Fruit fly (Drosophila melanogaster) whole organism, larva: ENCODE measurements around the gene EMC5.

ENCODE experiments used
- noc ChIP-seq: fragments of 200-800 bp; sonication (Bioruptor generic); optimal IDR thresholded peaks from 3 replicates; lab custom pipeline; 2019; ENCODE audit warnings: missing biosample characterization, mild to moderate bottlenecking, missing genetic modification characterization, moderate library complexity

EMC5 gene

DNA sequence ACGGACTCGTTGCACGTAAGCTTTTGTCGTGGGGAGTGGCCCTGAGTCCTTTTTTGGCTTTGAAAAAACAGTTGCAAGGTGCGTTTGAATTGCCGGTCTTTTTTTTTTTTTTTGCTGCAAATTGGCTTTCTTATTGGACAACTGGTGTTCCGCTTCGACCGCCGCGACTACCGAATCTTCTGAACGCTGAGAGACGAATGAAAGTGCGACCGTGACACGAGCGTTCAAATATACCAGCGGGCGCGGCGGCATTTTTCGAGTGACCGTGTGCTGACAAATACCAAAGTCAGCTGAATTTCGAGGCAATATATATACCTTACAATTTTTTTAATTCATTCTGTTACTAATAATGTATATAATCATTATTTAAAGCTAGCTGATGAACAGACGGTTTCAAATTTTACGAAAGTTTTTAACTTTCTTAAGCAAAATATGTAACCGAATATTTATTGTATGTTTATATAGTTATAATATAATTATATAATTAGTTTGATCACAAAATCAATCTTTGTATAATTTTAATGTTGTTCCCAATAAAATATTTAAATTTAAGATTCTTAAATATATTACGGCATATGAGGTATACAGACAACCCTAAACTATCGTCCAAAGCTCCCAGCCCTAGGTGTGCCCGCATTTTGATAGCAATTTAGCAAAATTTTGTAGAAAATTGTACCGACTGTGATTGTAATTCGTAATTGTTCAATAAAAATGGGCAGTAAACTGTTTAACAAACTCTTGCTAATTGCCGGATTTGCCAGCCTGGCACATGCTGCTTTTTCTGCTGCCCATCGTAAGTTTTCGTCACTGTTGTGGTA is at the start of gene EMC5, which contains the start of gene Swip-1:
TSS of gene EMC5 (plus strand) at position 630 of the 818 bp plus-strand sequence.
TSS of gene Swip-1 (minus strand) at position 203 of the 818 bp plus-strand sequence.
- TF ChIP-seq noc (tag; lab: Kevin White, UChicago) = peak; percentile 60

DNA sequence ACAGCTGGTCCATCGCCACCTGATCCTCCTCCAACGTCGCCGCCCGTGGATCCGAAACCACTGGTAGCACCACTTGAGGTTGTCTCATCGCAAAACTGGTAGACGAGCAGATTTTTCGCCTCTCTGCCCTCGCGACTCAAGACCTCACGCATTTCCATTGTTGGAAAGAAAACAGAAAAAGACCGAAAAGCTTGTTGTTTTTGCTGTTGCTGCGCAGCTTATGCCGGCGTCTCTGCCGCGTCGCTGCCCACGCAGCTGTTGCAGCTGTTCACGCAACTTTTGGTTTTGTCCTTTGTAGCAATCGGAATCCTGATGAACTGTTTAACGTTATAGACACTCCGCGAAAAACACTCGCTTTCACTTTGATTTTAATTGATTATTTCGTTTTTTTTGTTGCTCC is 44.2 kb upstream of the EMC5 start:
- no peak for TF ChIP-seq noc (tag; lab: Kevin White, UChicago)

- TF ChIP-seq noc (tag; lab: Kevin White, UChicago) = no peak
Measured at dm6 chr2L:18943797-18944174, 43.7 kb upstream of the EMC5 start, which contains the start of gene ssp3. Gene ssp3, minus strand, starts transcription at chr2L:18943960.

- TF ChIP-seq noc (tag; lab: Kevin White, UChicago) = no peak
Measured at dm6 chr2L:18944175-18945012, 43.1 kb upstream of the EMC5 start.

dm6 chr2L:18945765-18946552 is 41.5 kb upstream of the EMC5 start, which contains the start of gene CG46304:
Gene CG46304, plus strand, starts transcription at chr2L:18946305.
- no peak for TF ChIP-seq noc (tag; lab: Kevin White, UChicago)

dm6 chr2L:18946636-18947514 is 40.6 kb upstream of the EMC5 start:
- TF ChIP-seq noc (tag; lab: Kevin White, UChicago) = no peak

DNA sequence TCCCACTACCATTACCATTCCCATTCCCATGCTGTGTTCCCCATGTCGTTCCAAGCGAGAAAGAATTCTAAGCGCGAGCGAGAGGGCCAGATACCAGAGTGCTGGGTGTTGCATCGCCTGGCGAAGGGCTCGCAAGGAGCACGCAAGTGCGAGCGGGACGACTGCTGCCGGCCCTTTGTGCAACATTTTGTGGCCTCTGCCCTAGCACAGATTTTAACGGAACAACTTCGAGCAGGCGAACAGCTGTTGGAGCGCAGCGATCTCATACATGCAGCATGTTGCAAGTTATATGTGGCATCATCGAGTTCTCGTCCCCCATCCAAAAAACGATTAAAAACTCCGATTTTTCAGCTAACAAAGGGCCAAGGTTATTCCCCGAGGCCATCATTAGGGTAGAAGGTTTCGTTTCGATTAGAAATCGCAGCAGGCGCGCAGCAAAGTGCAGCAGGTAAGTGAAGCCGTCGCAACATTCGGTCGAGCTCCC is 40.0 kb upstream of the EMC5 start:
- TF ChIP-seq noc (tag; lab: Kevin White, UChicago) = no peak

DNA sequence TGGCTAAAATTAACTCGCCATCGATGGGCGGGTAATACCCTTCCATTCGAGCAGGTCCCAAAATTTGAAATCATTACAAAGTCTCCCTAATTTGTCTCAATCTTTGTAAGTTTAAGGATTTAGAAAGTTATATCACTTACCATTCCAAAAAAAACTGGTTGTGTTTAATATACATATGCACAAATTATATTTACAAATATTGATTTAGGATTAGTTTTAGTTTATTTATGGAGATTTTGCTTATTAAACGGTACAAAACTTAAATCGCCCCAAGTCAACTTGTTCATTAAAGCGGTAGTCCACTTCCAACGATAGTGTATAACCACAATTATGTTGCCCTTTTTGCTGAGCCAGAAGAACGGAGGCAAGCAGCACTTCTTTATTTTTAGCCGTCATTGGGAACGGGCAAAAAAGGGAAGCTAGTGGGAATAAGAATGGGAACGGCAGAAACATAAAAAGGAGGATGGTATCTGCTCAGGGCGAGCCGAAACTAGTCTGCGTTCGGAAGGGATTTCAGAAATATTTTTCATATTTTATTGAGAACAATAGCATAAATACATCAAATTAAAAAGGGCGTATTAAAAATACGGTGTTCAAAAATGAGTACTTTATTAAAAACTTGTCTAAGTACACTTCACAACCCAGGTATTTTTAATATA is 39.3 kb upstream of the EMC5 start:
- TF ChIP-seq noc (tag; lab: Kevin White, UChicago) = peak; percentile 8

- no peak for TF ChIP-seq noc (tag; lab: Kevin White, UChicago)
Measured at dm6 chr2L:18948724-18949108, 38.8 kb upstream of the EMC5 start, which contains the start of gene CG10428. Gene CG10428, plus strand, starts transcription at chr2L:18948884.

- TF ChIP-seq noc (tag; lab: Kevin White, UChicago) = no peak
Measured at dm6 chr2L:18951674-18952073, 35.8 kb upstream of the EMC5 start, which contains the start of gene Nedd8. Gene Nedd8, minus strand, starts transcription at chr2L:18951837.

DNA sequence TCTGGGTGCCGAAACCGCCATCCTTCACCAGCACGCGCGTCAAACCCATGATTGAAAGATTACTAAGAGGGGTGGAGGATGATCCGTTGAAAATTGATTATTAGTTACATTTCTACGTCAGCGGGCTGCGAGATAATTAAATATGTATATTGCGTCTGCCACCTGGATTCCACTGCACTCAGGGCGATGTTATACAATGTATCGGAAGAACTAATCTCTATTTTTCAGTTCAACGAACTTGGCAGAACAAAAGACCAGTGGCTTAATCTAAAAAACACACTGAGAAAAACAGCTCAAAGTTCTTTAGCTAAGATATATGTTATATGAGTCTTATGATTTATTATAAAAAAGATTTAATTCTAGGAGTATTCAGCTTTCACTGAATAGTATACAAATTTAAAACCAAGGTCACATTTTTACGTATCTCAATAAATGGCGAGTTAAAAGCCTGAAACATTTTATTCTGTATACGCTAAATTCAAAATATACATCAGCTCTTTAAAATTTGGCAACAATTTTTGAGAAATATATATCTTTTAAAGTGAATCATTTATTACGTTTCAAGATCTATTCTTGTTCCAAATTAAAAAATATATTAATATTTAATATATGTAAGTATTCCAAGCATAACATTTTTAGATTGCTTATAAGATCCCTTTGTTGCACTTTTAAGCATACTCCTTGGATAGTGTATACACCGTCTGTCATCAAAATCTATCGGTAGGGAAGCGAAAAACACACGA is 33.8 kb upstream of the EMC5 start:
- TF ChIP-seq noc (tag; lab: Kevin White, UChicago) = no peak

dm6 chr2L:18954255-18954715 is 33.2 kb upstream of the EMC5 start, which contains the start of gene CG10621:
Gene CG10621, minus strand, starts transcription at chr2L:18954431.
- TF ChIP-seq noc (tag; lab: Kevin White, UChicago) = peak; percentile 75

- TF ChIP-seq noc (tag; lab: Kevin White, UChicago) = peak; percentile 42
Measured at dm6 chr2L:18955666-18956065, 31.8 kb upstream of the EMC5 start.
